Worm (Caenorhabditis elegans) whole organism, young adult: ENCODE measurements around the gene rocf-1.

ENCODE experiments used
- B0336.3 ChIP-seq: fragments of 200-800 bp; sonication (Bioruptor generic); IDR thresholded peaks from 2 replicates; pipeline ENCODE4 v1.3.6; 2022; ENCODE audit warnings: missing genetic modification characterization, missing compliant biosample characterization
- C17E4.6 ChIP-seq: fragments of 200-800 bp; sonication (Bioruptor generic); IDR thresholded peaks from 2 replicates; pipeline ENCODE4 v1.3.6; 2022; ENCODE audit warnings: missing genetic modification reagents, missing genetic modification characterization, missing compliant biosample characterization
- F10E7.11 ChIP-seq: sonication (generic microtip); optimal IDR thresholded peaks from 2 replicates; lab custom pipeline; 2017; ENCODE audit warnings: mild to moderate bottlenecking, missing genetic modification characterization, moderate library complexity, missing compliant biosample characterization
- F23B12.7 ChIP-seq: sonication (generic microtip); optimal IDR thresholded peaks from 2 replicates; lab custom pipeline; 2017; ENCODE audit warnings: missing genetic modification characterization, mild to moderate bottlenecking, missing compliant biosample characterization, antibody characterized with exemption, moderate library complexity; ENCODE audit not compliant: insufficient read depth
- F33H1.4 ChIP-seq: fragments of 200-800 bp; sonication (Bioruptor generic); IDR thresholded peaks from 2 replicates; pipeline ENCODE4 v1.3.6; 2022; ENCODE audit warnings: missing genetic modification reagents, missing genetic modification characterization, missing compliant biosample characterization
- F39B2.1 ChIP-seq: fragments of 200-800 bp; sonication (Bioruptor generic); IDR thresholded peaks from 2 replicates; pipeline ENCODE4 v1.3.6; 2022; ENCODE audit warnings: missing genetic modification reagents, missing genetic modification characterization, missing compliant biosample characterization
- K11D2.4 ChIP-seq: fragments of 200-800 bp; sonication (Bioruptor generic); IDR thresholded peaks from 2 replicates; pipeline ENCODE4 v1.3.6; 2022; ENCODE audit warnings: missing genetic modification reagents, missing genetic modification characterization, missing compliant biosample characterization
- Y79H2A.3 ChIP-seq: fragments of 200-800 bp; sonication (Bioruptor generic); conservative IDR thresholded peaks from 2 replicates; pipeline ENCODE4 v1.3.6; 2022; ENCODE audit warnings: missing genetic modification reagents, missing genetic modification characterization, missing compliant biosample characterization
- Y95B8A.8 ChIP-seq: fragments of 200-800 bp; sonication (Bioruptor generic); IDR thresholded peaks from 2 replicates; pipeline ENCODE4 v1.3.6; 2022; ENCODE audit warnings: missing genetic modification reagents, missing genetic modification characterization, missing compliant biosample characterization
- ZK185.1 ChIP-seq: sonication (generic microtip); optimal IDR thresholded peaks from 2 replicates; lab custom pipeline; 2016; ENCODE audit warnings: mild to moderate bottlenecking, missing genetic modification characterization, missing compliant biosample characterization; ENCODE audit not compliant: poor library complexity, severe bottlenecking
- attf-3 ChIP-seq: fragments of 200-800 bp; sonication (Bioruptor generic); conservative IDR thresholded peaks from 2 replicates; pipeline ENCODE4 v1.3.6; 2022; ENCODE audit warnings: missing genetic modification reagents, missing genetic modification characterization, missing compliant biosample characterization
- attf-5 ChIP-seq: fragments of 200-800 bp; sonication (Bioruptor generic); optimal IDR thresholded peaks from 2 replicates; lab custom pipeline; 2018; ENCODE audit warnings: mild to moderate bottlenecking, missing genetic modification characterization, missing compliant biosample characterization
- bed-1 ChIP-seq: fragments of 200-800 bp; sonication (Bioruptor generic); IDR thresholded peaks from 2 replicates; pipeline ENCODE4 v1.3.6; 2022; ENCODE audit warnings: missing genetic modification reagents, missing genetic modification characterization, missing compliant biosample characterization
- bed-2 ChIP-seq: fragments of 200-800 bp; sonication (Bioruptor generic); IDR thresholded peaks from 2 replicates; pipeline ENCODE4 v1.3.6; 2022; ENCODE audit warnings: missing genetic modification reagents, missing genetic modification characterization, missing compliant biosample characterization
- ccch-3 ChIP-seq: fragments of 200-800 bp; sonication (Bioruptor generic); optimal IDR thresholded peaks from 2 replicates; lab custom pipeline; 2018; ENCODE audit warnings: mild to moderate bottlenecking, missing genetic modification characterization, missing compliant biosample characterization
- ceh-79 ChIP-seq: sonication (generic microtip); optimal IDR thresholded peaks from 2 replicates; lab custom pipeline; 2017; ENCODE audit warnings: mild to moderate bottlenecking, missing genetic modification characterization, missing compliant biosample characterization
- ceh-91 ChIP-seq: fragments of 200-800 bp; sonication (Bioruptor generic); IDR thresholded peaks from 2 replicates; pipeline ENCODE4 v1.3.6; 2022; ENCODE audit warnings: missing genetic modification reagents, missing genetic modification characterization, missing compliant biosample characterization
- dox-1 ChIP-seq: fragments of 200-800 bp; sonication (Bioruptor generic); IDR thresholded peaks from 2 replicates; pipeline ENCODE4 v1.3.6; 2022; ENCODE audit warnings: missing genetic modification reagents, missing genetic modification characterization, missing compliant biosample characterization
- gei-17 ChIP-seq: fragments of 200-800 bp; sonication (Bioruptor generic); optimal IDR thresholded peaks from 2 replicates; lab custom pipeline; 2018; ENCODE audit warnings: mild to moderate bottlenecking, missing genetic modification characterization, missing compliant biosample characterization
- let-607 ChIP-seq, 2 experiments: fragments of 200-800 bp in 1 of 2; sonication (Bioruptor generic) in 1 of 2; sonication (generic microtip) in 1 of 2; optimal IDR thresholded peaks; 2 replicates each; lab custom pipeline; 2016 to 2018; ENCODE audit warnings: mild to moderate bottlenecking in 2 of 2, missing compliant biosample characterization in 2 of 2, missing genetic modification characterization in 2 of 2, moderate library complexity in 2 of 2, missing genotype in 1 of 2
- lin-40 ChIP-seq: sonication (generic microtip); optimal IDR thresholded peaks from 2 replicates; lab custom pipeline; 2016; ENCODE audit warnings: missing genetic modification characterization, mild to moderate bottlenecking, missing compliant biosample characterization, missing genotype, missing genetic modification reagents
- lin-54 ChIP-seq: fragments of 200-800 bp; sonication (Bioruptor generic); optimal IDR thresholded peaks from 2 replicates; lab custom pipeline; 2018; ENCODE audit warnings: mild to moderate bottlenecking, missing genetic modification characterization, missing compliant biosample characterization
- lir-1 ChIP-seq: fragments of 200-800 bp; sonication (Bioruptor generic); conservative IDR thresholded peaks from 2 replicates; pipeline ENCODE4 v1.3.6; 2022; ENCODE audit warnings: missing genetic modification reagents, missing genetic modification characterization, missing compliant biosample characterization
- lsl-1 ChIP-seq: fragments of 200-800 bp; sonication (Bioruptor generic); optimal IDR thresholded peaks from 2 replicates; lab custom pipeline; 2018; ENCODE audit warnings: mild to moderate bottlenecking, missing genetic modification characterization, moderate library complexity, missing compliant biosample characterization
- lsy-27 ChIP-seq: sonication (generic microtip); optimal IDR thresholded peaks from 2 replicates; lab custom pipeline; 2017; ENCODE audit warnings: missing genetic modification characterization, mild to moderate bottlenecking, missing compliant biosample characterization, antibody characterized with exemption, missing genotype, borderline replicate concordance; ENCODE audit not compliant: insufficient read depth
- mcd-1 ChIP-seq: fragments of 200-800 bp; sonication (Bioruptor generic); IDR thresholded peaks from 2 replicates; pipeline ENCODE4 v1.3.6; 2022; ENCODE audit warnings: missing genetic modification reagents, missing genetic modification characterization, missing compliant biosample characterization
- mel-28 ChIP-seq: sonication (generic microtip); optimal IDR thresholded peaks from 2 replicates; lab custom pipeline; 2016; ENCODE audit warnings: borderline replicate concordance, mild to moderate bottlenecking, missing genetic modification characterization, missing compliant biosample characterization
- mxl-1 ChIP-seq: sonication (generic microtip); optimal IDR thresholded peaks from 2 replicates; lab custom pipeline; 2016; ENCODE audit warnings: missing genetic modification characterization, missing compliant biosample characterization
- nhr-179 ChIP-seq: sonication (generic microtip); optimal IDR thresholded peaks from 2 replicates; lab custom pipeline; 2016; ENCODE audit warnings: mild to moderate bottlenecking, missing genetic modification characterization, missing compliant biosample characterization
- nhr-27 ChIP-seq: fragments of 200-800 bp; sonication (Bioruptor generic); optimal IDR thresholded peaks from 2 replicates; lab custom pipeline; 2018; ENCODE audit warnings: mild to moderate bottlenecking, missing genetic modification characterization, moderate library complexity, missing compliant biosample characterization
- nhr-90 ChIP-seq: sonication (generic microtip); optimal IDR thresholded peaks from 2 replicates; lab custom pipeline; 2016; ENCODE audit warnings: missing genotype, mild to moderate bottlenecking, missing genetic modification characterization, missing compliant biosample characterization
- pbrm-1 ChIP-seq: fragments of 200-800 bp; sonication (Bioruptor generic); IDR thresholded peaks from 2 replicates; pipeline ENCODE4 v1.3.6; 2022; ENCODE audit warnings: missing genetic modification reagents, missing genetic modification characterization, missing compliant biosample characterization
- rcor-1 ChIP-seq: fragments of 200-800 bp; sonication (Bioruptor generic); IDR thresholded peaks from 2 replicates; pipeline ENCODE4 v1.3.6; 2022; ENCODE audit warnings: missing genetic modification reagents, missing genetic modification characterization, missing compliant biosample characterization
- rec-8 ChIP-seq, 2 experiments: sonication (generic microtip); optimal IDR thresholded peaks; 2 replicates each; lab custom pipeline; 2016; ENCODE audit warnings: mild to moderate bottlenecking in 2 of 2, missing genetic modification characterization in 2 of 2, missing genetic modification reagents in 2 of 2, missing genotype in 2 of 2, missing biosample characterization in 1 of 2, missing compliant biosample characterization in 1 of 2, moderate library complexity in 1 of 2
- sdz-38 ChIP-seq: sonication (generic microtip); optimal IDR thresholded peaks from 2 replicates; lab custom pipeline; 2016; ENCODE audit warnings: missing genotype, missing genetic modification characterization, missing compliant biosample characterization
- sea-2 ChIP-seq: fragments of 200-800 bp; sonication (Bioruptor generic); IDR thresholded peaks from 2 replicates; pipeline ENCODE4 v1.3.6; 2022; ENCODE audit warnings: missing genetic modification characterization, missing compliant biosample characterization
- snpc-1.1 ChIP-seq: sonication (generic microtip); optimal IDR thresholded peaks from 2 replicates; lab custom pipeline; 2017; ENCODE audit warnings: missing genetic modification characterization, mild to moderate bottlenecking, missing compliant biosample characterization, antibody characterized with exemption, moderate library complexity, missing genotype, missing genetic modification reagents; ENCODE audit not compliant: insufficient read depth
- snpc-3.4 ChIP-seq: sonication (generic microtip); optimal IDR thresholded peaks from 2 replicates; lab custom pipeline; 2017; ENCODE audit warnings: missing genetic modification characterization, mild to moderate bottlenecking, missing compliant biosample characterization, antibody characterized with exemption, moderate library complexity, missing genotype, missing genetic modification reagents
- sptf-2 ChIP-seq: fragments of 200-800 bp; sonication (Bioruptor generic); optimal IDR thresholded peaks from 2 replicates; lab custom pipeline; 2018; ENCODE audit warnings: mild to moderate bottlenecking, missing genetic modification characterization, missing compliant biosample characterization
- tbx-9 ChIP-seq: sonication (generic microtip); optimal IDR thresholded peaks from 2 replicates; lab custom pipeline; 2016; ENCODE audit warnings: borderline replicate concordance, missing genetic modification characterization, inconsistent platforms, missing compliant biosample characterization
- tlf-1 ChIP-seq: fragments of 200-800 bp; sonication (Bioruptor generic); optimal IDR thresholded peaks from 2 replicates; lab custom pipeline; 2018; ENCODE audit warnings: mild to moderate bottlenecking, missing genetic modification characterization, missing compliant biosample characterization
- zfh-2 ChIP-seq: fragments of 200-800 bp; sonication (Bioruptor generic); conservative IDR thresholded peaks from 2 replicates; pipeline ENCODE4 v1.3.6; 2022; ENCODE audit warnings: missing genetic modification reagents, missing genetic modification characterization, missing compliant biosample characterization
- ztf-22 ChIP-seq: fragments of 200-800 bp; sonication (Bioruptor generic); optimal IDR thresholded peaks from 2 replicates; lab custom pipeline; 2018; ENCODE audit warnings: mild to moderate bottlenecking, missing genetic modification characterization, moderate library complexity, missing compliant biosample characterization
- ztf-25 ChIP-seq: fragments of 200-800 bp; sonication (Bioruptor generic); IDR thresholded peaks from 2 replicates; pipeline ENCODE4 v1.3.6; 2022; ENCODE audit warnings: missing genetic modification reagents, missing genetic modification characterization, missing compliant biosample characterization
- ztf-6 ChIP-seq: fragments of 200-800 bp; sonication (Bioruptor generic); IDR thresholded peaks from 2 replicates; pipeline ENCODE4 v1.3.6; 2022; ENCODE audit warnings: missing genetic modification reagents, missing genetic modification characterization, missing compliant biosample characterization

Gene rocf-1

DNA sequence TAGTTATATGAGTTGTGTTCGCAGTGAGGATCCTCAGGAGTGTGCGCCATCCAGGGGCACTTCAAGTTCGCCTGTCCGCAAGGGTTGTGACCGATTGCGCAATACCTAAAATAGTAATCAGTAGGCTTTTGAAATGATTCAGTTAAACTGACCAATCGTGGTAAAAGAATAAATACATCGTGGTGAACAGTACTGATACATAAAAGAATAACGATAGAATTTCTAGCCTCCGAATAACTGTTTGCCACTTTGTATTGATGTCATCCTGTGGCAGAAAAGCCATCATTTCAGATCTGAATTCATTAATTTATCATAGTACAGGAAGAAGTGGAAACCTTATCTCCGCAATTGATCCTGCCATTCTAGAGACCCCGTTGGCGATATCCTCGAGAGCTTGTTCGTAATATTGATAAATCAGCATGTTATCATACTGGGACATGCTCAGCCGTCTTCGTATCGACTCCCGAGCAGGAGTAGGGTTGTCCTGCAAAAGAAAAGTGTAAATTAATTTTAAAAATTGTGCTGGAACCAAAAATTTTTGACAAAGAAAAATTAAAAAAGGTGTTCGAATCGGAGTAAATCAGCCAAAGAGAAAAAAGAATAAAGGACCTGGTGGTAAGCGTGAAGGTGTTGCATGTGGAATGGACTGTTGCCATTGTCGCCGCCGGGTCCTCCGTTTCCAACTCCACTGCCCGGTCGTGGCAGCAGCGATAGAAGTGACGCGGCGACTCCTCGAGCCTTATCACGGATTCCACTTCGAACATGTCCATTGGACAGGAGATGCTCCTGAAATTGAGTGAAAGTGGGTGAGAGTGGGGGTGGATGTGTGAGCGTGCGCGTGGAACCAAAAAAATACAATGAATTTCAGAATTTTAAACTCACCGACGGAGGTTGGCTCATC lies 48.8 kb upstream of the rocf-1 start (continued):
- TF ChIP-seq lsy-27 (tag; lab: Kevin White, UChicago) (no peak), mxl-1 (no peak), nhr-179 (tag; lab: Kevin White, UChicago) (no peak), ZK185.1 (no peak), ceh-91 (GFP tag; lab: Robert Waterston, UW) (no peak), sdz-38 (no peak), dox-1 (GFP tag; lab: Robert Waterston, UW) (no peak), tbx-9 (tag; lab: Kevin White, UChicago) (no peak), zfh-2 (GFP tag; lab: Robert Waterston, UW) (peak; percentile 62), rec-8 (tag; optimal IDR thresholded peaks at IDR 0.05; lab: Kevin White, UChicago) (no peak), ceh-79 (tag; lab: Kevin White, UChicago) (no peak), bed-1 (no peak), attf-3 (GFP tag; lab: Robert Waterston, UW) (no peak), F23B12.7 (no peak), lin-40 (no peak), nhr-90 (no peak), mel-28 (tag; lab: Kevin White, UChicago) (no peak), bed-2 (GFP tag; lab: Robert Waterston, UW) (no peak), gei-17 (no peak), B0336.3 (peak; percentile 96), nhr-27 (no peak), lin-54 (peak; percentile 43), Y95B8A.8 (GFP tag; lab: Robert Waterston, UW) (no peak), F10E7.11 (peak; percentile 8), let-607 (tag; optimal IDR thresholded peaks at IDR 0.05; lab: Kevin White, UChicago) (no peak), Y79H2A.3 (GFP tag; lab: Robert Waterston, UW) (no peak), attf-5 (peak; percentile 19), ccch-3 (no peak), rcor-1 (GFP tag; lab: Robert Waterston, UW) (peak; percentile 17; the same call in 1 of the 2 replicates), ztf-25 (GFP tag; lab: Robert Waterston, UW) (no peak), mcd-1 (GFP tag; lab: Robert Waterston, UW) (peak; percentile 38; the same call in 1 of the 2 replicates), pbrm-1 (GFP tag; lab: Robert Waterston, UW) (peak; percentile 7; the same call in 1 of the 2 replicates), sptf-2 (GFP tag; lab: Kevin White, UChicago) (no peak), ztf-22 (no peak), snpc-1.1 (no peak), F39B2.1 (GFP tag; lab: Robert Waterston, UW) (no peak), C17E4.6 (GFP tag; lab: Robert Waterston, UW) (no peak), tlf-1 (GFP tag; lab: Kevin White, UChicago) (peak; percentile 34), ztf-6 (GFP tag; lab: Robert Waterston, UW) (no peak), snpc-3.4 (tag; lab: Kevin White, UChicago) (no peak), lsl-1 (peak; percentile 42), F33H1.4 (GFP tag; lab: Robert Waterston, UW) (0 out of 2 replicates have a peak, but pooled peaks have one; percentile 41), K11D2.4 (no peak), sea-2 (no peak), lir-1 (GFP tag; lab: Robert Waterston, UW) (no peak)
